Fruit fly (Drosophila melanogaster) whole organism, embryonic: ENCODE results near the gene CG14537.

ENCODE experiments used
- Adf1 ChIP-seq: fragments of 200-800 bp; sonication (Bioruptor generic); IDR thresholded peaks from 2 replicates; pipeline ENCODE4 v1.3.6; 2022; ENCODE audit warnings: missing biosample characterization, missing genetic modification characterization
- BEAF-32 ChIP-seq: fragments of 200-800 bp; sonication (Bioruptor generic); optimal IDR thresholded peaks from 3 replicates; lab custom pipeline; 2017; ENCODE audit warnings: missing biosample characterization, missing genetic modification characterization, mild to moderate bottlenecking, moderate library complexity, missing genetic modification reagents
- C15 ChIP-seq: fragments of 200-800 bp; sonication (Bioruptor generic); IDR thresholded peaks from 3 replicates; pipeline ENCODE4 v1.3.6; 2022; ENCODE audit warnings: missing biosample characterization, missing genetic modification characterization
- CG10209 ChIP-seq: fragments of 200-800 bp; sonication (Bioruptor generic); optimal IDR thresholded peaks from 3 replicates; lab custom pipeline; 2017; ENCODE audit warnings: missing biosample characterization, mild to moderate bottlenecking, missing genetic modification characterization, missing genetic modification reagents
- CG10274 ChIP-seq: fragments of 200-800 bp; sonication (Bioruptor generic); optimal IDR thresholded peaks from 3 replicates; lab custom pipeline; 2017; ENCODE audit warnings: missing biosample characterization, mild to moderate bottlenecking, missing genetic modification characterization
- CG11456 ChIP-seq: fragments of 200-800 bp; sonication (Bioruptor generic); IDR thresholded peaks from 3 replicates; pipeline ENCODE4 v1.3.6; 2022; ENCODE audit warnings: missing biosample characterization, missing genetic modification characterization
- CG12155 ChIP-seq: fragments of 200-800 bp; sonication (Bioruptor generic); optimal IDR thresholded peaks from 3 replicates; lab custom pipeline; 2016; ENCODE audit warnings: missing biosample characterization, missing genetic modification characterization
- CG12219 ChIP-seq: fragments of 200-800 bp; sonication (Bioruptor generic); optimal IDR thresholded peaks from 3 replicates; lab custom pipeline; 2018; ENCODE audit warnings: missing biosample characterization, mild to moderate bottlenecking, missing genetic modification characterization
- CG12299 ChIP-seq: fragments of 200-800 bp; sonication (Bioruptor generic); optimal IDR thresholded peaks from 2 replicates; lab custom pipeline; 2018; ENCODE audit warnings: missing biosample characterization, mild to moderate bottlenecking, missing genetic modification characterization
- CG16813 ChIP-seq: fragments of 200-800 bp; sonication (Bioruptor generic); IDR thresholded peaks from 3 replicates; pipeline ENCODE4 v1.3.6; 2022; ENCODE audit warnings: missing biosample characterization, missing genetic modification characterization; ENCODE audit not compliant: partially characterized antibody
- CG18619 ChIP-seq: fragments of 200-800 bp; sonication (Bioruptor generic); optimal IDR thresholded peaks from 3 replicates; lab custom pipeline; 2017; ENCODE audit warnings: missing biosample characterization, mild to moderate bottlenecking, missing genetic modification characterization
- CG31365 ChIP-seq: fragments of 200-800 bp; sonication (Bioruptor generic); optimal IDR thresholded peaks from 2 replicates; lab custom pipeline; 2018; ENCODE audit warnings: missing biosample characterization, mild to moderate bottlenecking, missing genetic modification characterization
- CG31441 ChIP-seq: fragments of 200-800 bp; sonication (Bioruptor generic); IDR thresholded peaks from 2 replicates; pipeline ENCODE4 v1.3.6; 2022; ENCODE audit warnings: missing biosample characterization, missing genetic modification characterization
- CG33213 ChIP-seq: fragments of 200-800 bp; sonication (Bioruptor generic); optimal IDR thresholded peaks from 3 replicates; lab custom pipeline; 2016; ENCODE audit warnings: missing biosample characterization, missing genetic modification characterization
- CG3407 ChIP-seq: fragments of 200-800 bp; sonication (Bioruptor generic); optimal IDR thresholded peaks from 2 replicates; lab custom pipeline; 2018; ENCODE audit warnings: missing biosample characterization, mild to moderate bottlenecking, missing genetic modification characterization
- CG4328 ChIP-seq: fragments of 200-800 bp; sonication (Bioruptor generic); optimal IDR thresholded peaks from 3 replicates; lab custom pipeline; 2017; ENCODE audit warnings: missing biosample characterization, missing genetic modification reagents, missing genetic modification characterization
- CG4424 ChIP-seq: fragments of 200-800 bp; sonication (Bioruptor generic); optimal IDR thresholded peaks from 3 replicates; lab custom pipeline; 2016; ENCODE audit warnings: missing biosample characterization, missing genetic modification characterization
- CG7987 ChIP-seq: fragments of 200-800 bp; sonication (Bioruptor generic); optimal IDR thresholded peaks from 2 replicates; lab custom pipeline; 2018; ENCODE audit warnings: missing biosample characterization, mild to moderate bottlenecking, missing genetic modification characterization, moderate library complexity
- CG8478 ChIP-seq: fragments of >200 bp; optimal IDR thresholded peaks from 2 replicates; lab custom pipeline; 2018
- CG9932 ChIP-seq: fragments of 200-800 bp; sonication (Bioruptor generic); IDR thresholded peaks from 2 replicates; pipeline ENCODE4 v1.3.6; 2022; ENCODE audit warnings: missing biosample characterization, missing genetic modification characterization
- CrebB ChIP-seq: fragments of 200-800 bp; sonication (Bioruptor generic); optimal IDR thresholded peaks from 3 replicates; lab custom pipeline; 2018; ENCODE audit warnings: missing biosample characterization, mild to moderate bottlenecking, missing genetic modification characterization
- Drgx ChIP-seq: fragments of 200-800 bp; sonication (Bioruptor generic); IDR thresholded peaks from 2 replicates; pipeline ENCODE4 v1.3.6; 2022; ENCODE audit warnings: missing biosample characterization, missing genetic modification characterization
- Fer1 ChIP-seq: fragments of 200-800 bp; sonication (Bioruptor generic); optimal IDR thresholded peaks from 2 replicates; lab custom pipeline; 2017; ENCODE audit warnings: missing biosample characterization, mild to moderate bottlenecking, missing genetic modification characterization
- Fer2 ChIP-seq: fragments of 200-800 bp; sonication (Bioruptor generic); optimal IDR thresholded peaks from 2 replicates; lab custom pipeline; 2018; ENCODE audit warnings: missing biosample characterization, mild to moderate bottlenecking, missing genetic modification characterization, moderate library complexity
- H15 ChIP-seq: fragments of 200-800 bp; sonication (Bioruptor generic); IDR thresholded peaks from 3 replicates; pipeline ENCODE4 v1.3.6; 2022; ENCODE audit warnings: missing biosample characterization, missing genetic modification characterization
- HLH54F ChIP-seq: fragments of 200-800 bp; sonication (Bioruptor generic); optimal IDR thresholded peaks from 3 replicates; lab custom pipeline; 2016; ENCODE audit warnings: missing biosample characterization, missing genetic modification characterization
- Hey ChIP-seq: fragments of 200-800 bp; sonication (Bioruptor generic); optimal IDR thresholded peaks from 3 replicates; lab custom pipeline; 2018; ENCODE audit warnings: missing biosample characterization, mild to moderate bottlenecking, missing genetic modification characterization
- Hr78 ChIP-seq, 2 experiments: fragments of 200-800 bp in 1 of 2; fragments of >200 bp in 1 of 2; sonication (Bioruptor generic) in 1 of 2; optimal IDR thresholded peaks; 2 replicates each; lab custom pipeline; 2017 to 2019; ENCODE audit warnings: missing biosample characterization in 2 of 2, missing genetic modification characterization in 2 of 2, mild to moderate bottlenecking in 1 of 2, moderate library complexity in 1 of 2
- Jarid2 ChIP-seq: fragments of 200-800 bp; sonication (Bioruptor generic); optimal IDR thresholded peaks from 3 replicates; lab custom pipeline; 2017; ENCODE audit warnings: mild to moderate bottlenecking, missing biosample characterization, missing genetic modification reagents, missing genetic modification characterization
- Neu2 ChIP-seq: fragments of 200-800 bp; sonication (Bioruptor generic); optimal IDR thresholded peaks from 3 replicates; lab custom pipeline; 2016; ENCODE audit warnings: missing biosample characterization, missing genetic modification characterization, borderline replicate concordance
- Nf-YC ChIP-seq: fragments of 200-800 bp; optimal IDR thresholded peaks from 3 replicates; lab custom pipeline; 2019; ENCODE audit warnings: missing biosample characterization, mild to moderate bottlenecking, missing genetic modification characterization, moderate library complexity
- Six4 ChIP-seq: fragments of 200-800 bp; sonication (Bioruptor generic); optimal IDR thresholded peaks from 2 replicates; lab custom pipeline; 2016; ENCODE audit warnings: missing biosample characterization, missing genetic modification characterization
- Sox102F ChIP-seq: fragments of 200-800 bp; sonication (Bioruptor generic); optimal IDR thresholded peaks from 2 replicates; lab custom pipeline; 2018; ENCODE audit warnings: missing biosample characterization, mild to moderate bottlenecking, missing genetic modification characterization, moderate library complexity
- TFAM ChIP-seq: fragments of 200-800 bp; sonication (Bioruptor generic); optimal IDR thresholded peaks from 2 replicates; lab custom pipeline; 2017; ENCODE audit warnings: missing biosample characterization, missing genetic modification characterization, inconsistent platforms
- Trl ChIP-seq, 3 experiments: fragments of >200 bp in 2 of 3; fragments of 200-800 bp in 1 of 3; sonication (Bioruptor generic) in 1 of 3; optimal IDR thresholded peaks; 2 replicates in 1 of 3; 3 replicates in 2 of 3; lab custom pipeline; 2016 to 2017; ENCODE audit warnings: missing biosample characterization in 1 of 3, missing genetic modification characterization in 1 of 3
- bigmax ChIP-seq: fragments of 200-800 bp; sonication (Bioruptor generic); optimal IDR thresholded peaks from 2 replicates; lab custom pipeline; 2018; ENCODE audit warnings: missing biosample characterization, mild to moderate bottlenecking, missing genetic modification characterization
- bowl ChIP-seq: fragments of 200-800 bp; sonication (Bioruptor generic); IDR thresholded peaks from 2 replicates; pipeline ENCODE4 v1.3.6; 2022; ENCODE audit warnings: missing biosample characterization, missing genetic modification characterization
- br ChIP-seq: fragments of >200 bp; optimal IDR thresholded peaks from 2 replicates; lab custom pipeline; 2017
- cad ChIP-seq: fragments of >200 bp; optimal IDR thresholded peaks from 2 replicates; lab custom pipeline; 2017; ENCODE audit warnings: missing biosample characterization, missing genetic modification characterization
- dan ChIP-seq: fragments of 200-800 bp; sonication (Bioruptor generic); IDR thresholded peaks from 2 replicates; pipeline ENCODE4 v1.3.6; 2022; ENCODE audit warnings: missing biosample characterization, missing genetic modification characterization
- fd102C ChIP-seq: fragments of 200-800 bp; sonication (Bioruptor generic); optimal IDR thresholded peaks from 2 replicates; lab custom pipeline; 2018; ENCODE audit warnings: missing biosample characterization, mild to moderate bottlenecking, missing genetic modification characterization, moderate library complexity
- fd96Cb ChIP-seq: fragments of 200-800 bp; sonication (Bioruptor generic); optimal IDR thresholded peaks from 2 replicates; lab custom pipeline; 2018; ENCODE audit warnings: missing biosample characterization, mild to moderate bottlenecking, missing genetic modification characterization, moderate library complexity
- ftz-f1 ChIP-seq: fragments of 200-800 bp; sonication (Bioruptor generic); optimal IDR thresholded peaks from 2 replicates; lab custom pipeline; 2016; ENCODE audit warnings: missing biosample characterization, missing genetic modification characterization
- hkb ChIP-seq, 2 experiments: fragments of 200-800 bp in 1 of 2; fragments of >200 bp in 1 of 2; sonication (Bioruptor generic) in 1 of 2; IDR thresholded peaks in 1 of 2; optimal IDR thresholded peaks in 1 of 2; 2 replicates each; pipeline versions ENCODE4 v1.3.6 to Lab custom; 2017 to 2022; ENCODE audit warnings: missing biosample characterization in 1 of 2, missing genetic modification characterization in 1 of 2
- insv ChIP-seq, 2 experiments: fragments of 200-800 bp; sonication (Bioruptor generic); optimal IDR thresholded peaks; 3 replicates each; lab custom pipeline; 2016 to 2018; ENCODE audit warnings: missing biosample characterization in 2 of 2, missing genetic modification characterization in 2 of 2
- mld ChIP-seq: fragments of 200-800 bp; sonication (Bioruptor generic); IDR thresholded peaks from 3 replicates; pipeline ENCODE4 v1.3.6; 2022; ENCODE audit warnings: missing biosample characterization, missing genetic modification characterization; ENCODE audit not compliant: partially characterized antibody
- phol ChIP-seq: fragments of 200-800 bp; sonication (Bioruptor generic); optimal IDR thresholded peaks from 3 replicates; lab custom pipeline; 2018; ENCODE audit warnings: missing biosample characterization, mild to moderate bottlenecking, missing genetic modification characterization, moderate library complexity
- so ChIP-seq: fragments of 200-800 bp; sonication (Bioruptor generic); IDR thresholded peaks from 3 replicates; pipeline ENCODE4 v1.3.6; 2022; ENCODE audit warnings: missing biosample characterization, missing genetic modification characterization
- sr ChIP-seq: fragments of 200-800 bp; sonication (Bioruptor generic); IDR thresholded peaks from 3 replicates; pipeline ENCODE4 v1.3.6; 2022; ENCODE audit warnings: missing biosample characterization, missing genetic modification characterization
- tap ChIP-seq: fragments of 200-800 bp; optimal IDR thresholded peaks from 3 replicates; lab custom pipeline; 2019; ENCODE audit warnings: missing biosample characterization, mild to moderate bottlenecking, missing genetic modification characterization, moderate library complexity
- vvl ChIP-seq: fragments of 200-800 bp; sonication (Bioruptor generic); IDR thresholded peaks from 2 replicates; pipeline ENCODE4 v1.3.6; 2022; ENCODE audit warnings: missing biosample characterization, missing genetic modification characterization

The CG14537 gene

DNA sequence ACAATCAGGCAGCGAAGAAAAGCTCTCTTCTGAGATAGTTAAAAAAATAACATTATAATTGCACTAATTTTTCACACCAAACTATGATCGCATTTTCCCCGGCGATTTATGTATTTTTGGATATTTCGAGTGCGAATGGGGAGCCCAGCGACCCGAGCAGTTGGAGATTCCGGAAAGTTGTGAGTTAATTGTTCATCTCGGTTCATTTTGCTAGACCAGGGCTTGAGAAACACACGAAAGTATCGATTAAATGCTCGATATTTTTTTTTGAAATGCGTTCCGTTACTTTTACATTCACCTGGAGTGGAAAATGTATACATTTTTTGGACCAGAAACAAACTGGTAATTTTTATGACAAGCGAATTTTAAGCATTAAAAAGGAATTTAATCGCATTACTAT is 29.7 kb upstream of the CG14537 start, which contains the start of gene Cdc14 (continued):
- TF ChIP-seq hkb (optimal IDR thresholded peaks at IDR 0.05; lab: Kevin White, UChicago) (no peak), hkb (GFP tag; IDR thresholded peaks at IDR 0.05; lab: Robert Waterston, UW) (no peak; the same call in 1 of the 2 replicates), CG12155 (no peak), tap (tag; lab: Kevin White, UChicago) (no peak), CG33213 (GFP tag; lab: Kevin White, UChicago) (no peak), Drgx (GFP tag; lab: Robert Waterston, UW) (no peak), TFAM (GFP tag; lab: Kevin White, UChicago) (no peak), H15 (GFP tag; lab: Robert Waterston, UW) (no peak), CG3407 (GFP tag; lab: Kevin White, UChicago) (no peak), BEAF-32 (peak; percentile 69), so (GFP tag; lab: Robert Waterston, UW) (peak; percentile 59; the same call in 2 of the 3 replicates), CG10274 (GFP tag; lab: Kevin White, UChicago) (no peak), Neu2 (GFP tag; lab: Kevin White, UChicago) (no peak), sr (no peak), cad (GFP tag; lab: Kevin White, UChicago) (no peak), CG16813 (GFP tag; lab: Robert Waterston, UW) (peak; percentile 53; the same call in 2 of the 3 replicates), Hey (no peak), fd96Cb (no peak), ftz-f1 (GFP tag; lab: Kevin White, UChicago) (no peak), dan (GFP tag; lab: Robert Waterston, UW) (no peak), fd102C (GFP tag; lab: Kevin White, UChicago) (no peak), vvl (GFP tag; lab: Robert Waterston, UW) (0 out of 2 replicates have a peak, but pooled peaks have one; percentile 7), bowl (GFP tag; lab: Robert Waterston, UW) (no peak), Fer2 (tag; lab: Kevin White, UChicago) (no peak), C15 (GFP tag; lab: Robert Waterston, UW) (no peak), CG12219 (GFP tag; lab: Kevin White, UChicago) (no peak), Adf1 (GFP tag; lab: Robert Waterston, UW) (no peak), Hr78 (GFP tag; optimal IDR thresholded peaks at IDR 0.05; lab: Kevin White, UChicago) (no peak), CrebB (tag; lab: Kevin White, UChicago) (peak; percentile 23), CG10209 (no peak), CG8478 (no peak), bigmax (GFP tag; lab: Kevin White, UChicago) (no peak), mld (GFP tag; lab: Robert Waterston, UW) (no peak), CG9932 (GFP tag; lab: Robert Waterston, UW) (peak; percentile 35; the same call in 1 of the 2 replicates), HLH54F (no peak), CG31441 (GFP tag; lab: Robert Waterston, UW) (peak; percentile 29; the same call in 1 of the 2 replicates), CG7987 (GFP tag; lab: Kevin White, UChicago) (peak; percentile 46), br (lab: Kevin White, UChicago) (no peak), phol (tag; lab: Kevin White, UChicago) (no peak), CG4424 (GFP tag; lab: Kevin White, UChicago) (no peak), Trl (optimal IDR thresholded peaks at IDR 0.05; lab: Kevin White, UChicago) (no peak), Trl (GFP tag; optimal IDR thresholded peaks at IDR 0.05; lab: Kevin White, UChicago) (no peak), CG18619 (GFP tag; lab: Kevin White, UChicago) (no peak), CG11456 (GFP tag; lab: Robert Waterston, UW) (no peak), Six4 (GFP tag; lab: Kevin White, UChicago) (no peak), insv (GFP tag; optimal IDR thresholded peaks at IDR 0.05; lab: Kevin White, UChicago) (no peak), CG31365 (tag; lab: Kevin White, UChicago) (no peak), CG4328 (no peak), CG12299 (tag; lab: Kevin White, UChicago) (no peak), Sox102F (GFP tag; lab: Kevin White, UChicago) (no peak), Nf-YC (tag; lab: Kevin White, UChicago) (no peak), Jarid2 (GFP tag; lab: Kevin White, UChicago) (peak; percentile 54), Fer1 (GFP tag; lab: Kevin White, UChicago) (peak; percentile 4)
